Fruit fly (Drosophila melanogaster) S2 (cell line): Measurements from ENCODE around the gene Wwox.

ENCODE experiments used
- CG8478 ChIP-seq: fragments of >200 bp; optimal IDR thresholded peaks from 2 replicates; lab custom pipeline; 2018
- CTCF ChIP-seq, 2 experiments: fragments of >200 bp; optimal IDR thresholded peaks; 2 replicates each; lab custom pipeline; 2018

Gene Wwox

DNA sequence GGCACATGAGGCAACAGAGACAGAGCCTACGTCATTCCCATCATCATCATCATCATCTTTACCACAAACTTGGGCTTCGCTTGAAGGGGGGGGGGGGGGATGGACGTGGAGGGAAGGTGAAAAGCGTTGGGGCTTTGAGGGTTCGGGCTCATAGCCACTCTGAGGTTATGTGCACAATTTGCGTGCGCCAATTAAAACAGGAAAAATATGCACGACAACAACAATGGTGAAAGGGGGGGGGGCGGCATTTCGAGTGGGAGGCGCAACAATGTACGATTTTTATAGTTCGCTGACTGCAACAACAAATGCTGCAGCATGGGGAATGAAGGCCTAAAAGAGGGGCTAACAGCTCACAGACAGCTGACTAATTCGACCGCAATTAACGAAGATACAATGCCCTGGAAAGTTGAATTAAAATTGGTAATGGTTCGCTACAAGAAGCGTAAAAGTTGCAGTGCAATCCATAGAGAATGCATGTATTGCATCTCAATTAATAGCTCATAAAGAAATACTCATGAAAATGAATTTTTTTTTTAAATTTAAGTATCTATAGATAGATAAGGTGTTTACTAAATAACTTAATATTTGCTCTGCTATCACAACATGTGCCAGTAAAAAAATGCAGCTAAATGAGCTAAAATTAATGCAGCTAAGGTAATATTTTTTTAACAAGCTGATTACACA is 37.1 kb downstream of the Wwox start:
- TF ChIP-seq CG8478 (lab: Kevin White, UChicago) (no peak), CTCF (optimal IDR thresholded peaks at IDR 0.05; lab: Kevin White, UChicago) (no peak)

DNA sequence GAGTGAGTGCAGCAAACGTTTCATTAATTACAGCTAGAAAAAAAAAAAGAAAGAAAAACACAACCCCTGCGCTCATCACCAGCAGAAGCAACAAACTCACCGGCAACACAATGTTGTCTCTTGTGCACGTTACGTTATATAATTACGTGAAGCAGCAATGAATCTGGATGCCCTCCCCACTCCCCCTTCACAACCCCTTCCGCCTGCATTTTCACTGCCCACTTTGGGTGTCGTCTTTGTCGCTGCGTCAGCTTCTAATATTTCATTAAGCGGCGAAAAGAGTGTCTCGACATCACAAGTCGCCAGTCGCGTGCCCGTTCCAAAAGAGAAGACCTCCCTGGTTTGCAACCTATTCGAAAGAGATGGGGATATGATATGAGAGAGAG is 37.6 kb downstream of the Wwox start:
- TF ChIP-seq CG8478 (lab: Kevin White, UChicago) (no peak), CTCF (optimal IDR thresholded peaks at IDR 0.05; lab: Kevin White, UChicago) (no peak)

DNA sequence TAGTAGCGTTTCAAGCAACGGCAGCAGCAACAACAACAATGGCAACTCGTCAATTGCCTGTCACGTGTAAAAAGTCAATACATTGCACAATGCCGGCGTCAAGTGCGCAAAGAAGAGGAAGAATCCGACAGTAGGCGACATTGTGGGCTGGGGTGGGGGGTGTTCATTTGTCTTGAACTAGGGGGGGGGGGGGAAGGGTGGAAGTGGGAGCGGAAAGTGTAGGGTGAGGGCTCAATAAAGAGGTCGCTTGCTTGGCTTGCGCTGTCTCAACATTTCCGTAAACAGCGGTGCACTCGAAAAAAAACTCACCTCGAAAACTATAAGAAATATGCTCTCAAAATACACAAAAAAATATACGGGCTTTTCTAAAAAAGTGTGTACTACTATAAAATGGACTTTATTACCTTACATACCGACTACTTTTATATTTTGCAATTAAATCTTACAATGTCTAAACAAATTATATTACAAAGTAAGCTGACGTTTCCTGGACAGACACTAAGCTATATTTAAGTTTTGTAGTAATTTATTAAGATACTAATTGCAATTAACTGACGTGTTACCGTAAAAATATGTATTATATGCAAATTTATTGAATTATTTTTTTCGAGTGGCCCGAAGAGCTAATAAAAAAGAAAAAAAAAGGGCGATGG is 38.2 kb downstream of the Wwox start:
- TF ChIP-seq CTCF (optimal IDR thresholded peaks at IDR 0.05; lab: Kevin White, UChicago) (no peak), CG8478 (lab: Kevin White, UChicago) (no peak)

DNA sequence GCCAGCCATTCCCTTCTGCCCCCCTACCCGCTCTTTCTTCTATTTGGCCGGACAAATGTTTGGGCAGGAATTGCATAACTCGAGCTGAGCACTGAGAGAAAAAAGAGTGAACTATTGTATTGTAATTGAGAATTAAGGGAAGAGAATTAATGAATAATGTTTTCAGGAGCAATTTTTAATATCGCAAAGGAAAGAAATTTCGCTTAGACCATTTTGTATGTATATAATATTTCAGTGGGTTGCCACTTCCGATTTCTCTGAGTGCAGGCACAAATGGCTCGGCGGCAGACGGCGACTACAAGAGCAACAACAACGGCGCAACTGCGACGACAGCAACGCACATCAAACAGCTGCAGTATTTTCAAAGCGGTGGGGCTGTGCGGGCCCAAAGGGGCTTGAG is 39.5 kb downstream of the Wwox start:
- TF ChIP-seq CG8478 (lab: Kevin White, UChicago): no peak
- TF ChIP-seq CTCF (optimal IDR thresholded peaks at IDR 0.05; lab: Kevin White, UChicago): no peak

DNA sequence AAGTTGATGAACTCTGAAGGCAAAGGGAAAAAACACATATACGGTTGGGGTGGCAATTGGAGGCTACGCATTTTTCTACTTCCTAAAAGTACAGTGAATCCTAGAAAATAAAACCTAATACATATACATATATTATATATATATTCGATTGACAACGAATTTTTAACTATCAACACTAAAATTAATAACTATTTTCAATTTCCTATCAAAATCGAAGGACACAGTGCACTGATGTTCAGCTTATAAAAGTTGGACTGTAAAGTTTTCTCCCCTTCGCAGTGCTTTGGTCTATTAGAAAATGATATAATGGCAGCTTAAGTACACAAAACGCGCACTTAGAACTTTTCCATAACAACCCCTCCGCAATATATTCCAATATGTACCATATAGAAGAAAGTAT is 41.2 kb downstream of the Wwox start:
- no peak for TF ChIP-seq CTCF (optimal IDR thresholded peaks at IDR 0.05; lab: Kevin White, UChicago)
- no peak for TF ChIP-seq CG8478 (lab: Kevin White, UChicago)

DNA sequence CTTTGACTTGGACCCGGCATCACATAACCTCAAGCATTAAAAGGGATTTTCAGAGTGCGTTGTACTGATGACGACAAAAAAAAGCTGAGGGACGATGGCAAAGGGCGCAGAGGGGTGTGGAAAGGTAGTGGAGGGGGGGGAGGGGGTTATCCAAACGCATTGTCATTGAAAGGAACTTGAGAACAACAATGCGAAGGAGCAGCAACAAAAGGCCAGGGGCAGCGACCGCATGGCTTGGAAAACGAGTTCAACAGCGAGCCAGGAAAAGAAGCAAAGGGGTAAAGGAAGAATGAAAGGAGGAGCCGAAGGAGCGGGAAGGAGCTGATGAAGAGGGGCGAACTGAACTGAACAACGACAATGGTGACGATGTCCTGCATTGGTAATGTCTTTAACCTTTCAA is 41.8 kb downstream of the Wwox start:
- TF ChIP-seq CTCF (optimal IDR thresholded peaks at IDR 0.05; lab: Kevin White, UChicago): no peak
- TF ChIP-seq CG8478 (lab: Kevin White, UChicago): no peak

DNA sequence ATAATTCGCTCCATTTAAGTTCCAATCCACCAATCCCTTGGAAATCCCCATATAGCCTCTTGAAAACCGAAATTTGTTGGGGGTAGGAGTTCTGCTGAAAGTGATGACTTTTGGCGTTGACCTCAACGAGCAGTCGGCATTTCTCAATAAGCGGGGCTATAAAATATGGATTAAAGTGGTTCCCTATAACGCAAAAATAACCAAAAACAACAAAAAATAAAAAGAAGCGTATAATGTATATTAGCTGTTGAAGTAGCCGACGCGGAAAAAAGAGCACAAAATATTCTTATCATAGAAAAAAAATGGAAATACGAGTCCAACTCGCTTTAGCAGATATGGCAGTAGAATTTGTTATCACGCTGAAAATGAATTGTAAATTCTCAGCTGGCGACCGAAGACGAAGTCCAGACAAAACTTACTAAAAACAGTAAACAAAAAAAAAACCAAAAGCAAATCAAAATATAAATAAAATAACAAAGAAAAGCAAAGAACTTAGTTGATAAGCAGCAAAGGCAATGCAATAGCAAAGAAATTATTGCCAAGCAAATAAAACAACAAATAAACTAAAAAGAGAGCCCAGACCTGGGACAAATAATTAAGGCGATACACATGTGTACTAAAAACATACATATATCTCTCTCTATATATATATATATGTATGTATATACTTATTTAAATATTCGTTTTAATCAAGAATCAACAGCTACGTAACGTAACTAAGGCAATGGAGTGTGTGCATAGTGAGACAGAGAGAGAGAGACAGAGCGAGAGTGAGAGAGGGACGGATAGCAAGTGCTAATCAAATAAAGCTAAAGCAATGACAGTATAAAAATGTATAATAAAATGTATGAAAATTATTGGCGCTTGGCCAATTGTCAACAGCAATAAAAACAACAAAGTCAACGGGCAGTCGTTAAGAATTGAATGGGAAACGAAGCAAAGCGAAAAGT is 43.2 kb downstream of the Wwox start:
- TF ChIP-seq CG8478 (lab: Kevin White, UChicago) (no peak), CTCF (optimal IDR thresholded peaks at IDR 0.05; lab: Kevin White, UChicago) (no peak)

DNA sequence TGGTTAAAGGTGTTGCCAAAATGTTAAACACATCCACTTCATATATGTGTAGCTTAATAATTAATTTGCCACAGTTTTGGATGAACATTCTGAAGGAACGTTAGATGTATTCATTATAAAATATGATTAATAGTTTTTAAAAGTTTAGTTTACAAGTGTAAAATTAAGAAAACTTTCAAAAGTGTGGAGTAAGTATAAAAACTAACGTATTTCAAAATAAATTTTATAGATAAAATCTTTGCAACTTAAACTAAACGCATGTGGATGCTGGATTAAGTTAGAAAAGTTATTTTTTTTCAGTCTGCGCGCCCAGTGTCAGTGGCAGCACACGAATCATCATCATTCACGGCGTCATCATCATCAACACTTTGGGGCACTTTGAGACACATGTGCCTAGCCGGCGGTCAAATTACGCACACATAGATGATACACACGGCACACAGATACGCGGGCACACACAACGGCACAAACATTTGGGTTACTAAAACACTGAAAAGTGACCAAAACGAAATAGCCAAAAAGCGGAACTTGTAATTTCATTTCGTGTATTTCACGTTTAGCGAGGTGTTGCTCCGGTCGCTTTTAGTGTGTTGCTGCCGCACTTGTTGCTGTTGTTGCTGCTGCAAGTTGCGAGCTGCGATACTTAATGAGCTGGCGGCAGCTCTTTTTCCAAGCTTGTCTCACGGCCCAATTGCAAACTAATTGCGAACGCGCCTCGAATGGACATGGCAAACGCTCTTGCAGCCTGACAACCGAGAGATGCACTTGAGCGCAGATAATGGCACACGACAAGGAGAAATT is 46.8 kb downstream of the Wwox start:
- TF ChIP-seq CTCF (optimal IDR thresholded peaks at IDR 0.05; lab: Kevin White, UChicago) (no peak), CG8478 (lab: Kevin White, UChicago) (no peak)

DNA sequence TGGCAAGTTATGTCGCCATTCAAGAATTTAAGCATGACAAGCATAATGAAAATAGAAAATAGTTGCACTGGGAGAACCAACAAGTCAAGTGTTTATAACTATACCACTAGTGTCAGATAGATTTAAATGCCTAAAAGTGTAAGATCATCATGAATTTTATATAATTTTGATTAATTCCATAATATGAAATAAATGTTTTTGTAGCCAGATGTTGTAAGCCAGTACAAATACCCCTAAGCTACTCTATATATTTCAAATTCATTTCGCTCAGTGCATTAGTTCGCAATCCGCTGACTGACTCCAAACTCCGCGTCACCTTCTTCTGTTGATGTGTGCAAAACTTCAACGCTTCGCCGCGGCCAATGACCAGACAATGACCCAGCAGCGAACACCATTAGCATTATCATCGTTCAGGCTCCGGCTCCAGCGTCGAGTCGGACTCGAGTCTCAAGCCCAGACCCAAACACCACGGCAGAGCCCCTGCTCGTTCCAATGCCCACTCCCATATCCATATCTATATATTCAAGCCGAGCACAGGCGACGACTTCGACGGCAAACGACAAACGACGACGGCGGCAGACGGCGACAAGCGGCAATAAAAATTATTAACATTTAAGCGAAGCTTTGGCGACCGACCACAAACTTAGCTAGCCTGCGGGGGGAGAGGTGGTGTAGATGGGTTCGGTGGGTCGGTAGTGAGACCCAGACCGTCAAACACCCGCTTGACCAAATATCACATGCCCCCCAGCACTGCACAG is 47.6 kb downstream of the Wwox start:
- TF ChIP-seq CG8478 (lab: Kevin White, UChicago): no peak
- no peak for TF ChIP-seq CTCF (optimal IDR thresholded peaks at IDR 0.05; lab: Kevin White, UChicago)

DNA sequence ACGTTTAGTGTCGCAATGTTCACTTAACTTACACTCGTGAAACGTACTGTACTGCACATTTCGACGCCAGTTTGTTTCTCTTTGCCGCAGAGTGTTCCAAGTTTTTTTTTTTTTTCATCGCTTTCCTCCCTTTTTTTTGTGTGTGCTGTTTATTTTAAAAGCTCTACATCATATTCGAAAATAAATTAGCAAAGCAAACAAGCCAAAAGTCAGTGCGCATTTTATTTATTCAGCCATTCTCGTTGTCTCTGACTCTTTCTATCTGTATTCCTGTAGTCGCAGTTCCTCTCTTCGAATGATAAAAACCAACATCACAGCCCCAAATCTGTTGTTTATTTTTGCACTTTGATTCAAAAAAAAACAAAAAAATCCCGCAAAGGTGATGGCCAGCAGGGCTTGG is 49.5 kb downstream of the Wwox start:
- TF ChIP-seq CG8478 (lab: Kevin White, UChicago) (no peak), CTCF (optimal IDR thresholded peaks at IDR 0.05; lab: Kevin White, UChicago) (no peak)

DNA sequence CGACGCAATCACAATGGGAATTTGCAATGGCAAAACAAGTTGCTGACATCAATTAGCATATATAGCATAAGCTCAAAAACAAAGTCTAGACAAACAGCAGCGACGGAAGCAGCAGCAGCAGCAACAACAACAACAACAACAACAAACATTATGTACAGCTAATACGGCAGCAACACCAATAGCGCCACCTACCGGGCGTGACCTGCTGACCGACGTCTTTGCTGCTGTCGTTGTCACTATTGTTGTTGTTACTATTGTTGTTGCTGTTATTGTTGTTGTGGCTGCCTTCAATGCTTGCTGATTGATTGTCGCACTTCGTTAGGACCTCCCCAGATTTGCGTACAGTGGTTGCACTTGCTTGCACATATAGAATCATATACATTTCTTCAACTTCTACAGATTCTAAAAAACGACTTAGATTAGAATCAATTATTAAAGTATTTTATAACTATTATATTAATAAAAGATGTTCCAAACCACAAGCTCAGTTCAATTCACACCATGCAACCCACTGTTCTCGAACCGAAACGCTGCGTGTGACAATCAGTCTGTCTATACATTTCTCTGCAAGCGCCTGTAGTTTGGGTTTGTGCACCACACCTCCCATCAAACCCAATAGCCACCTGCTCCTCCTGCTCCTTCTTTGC is 50.6 kb downstream of the Wwox start:
- TF ChIP-seq CTCF (optimal IDR thresholded peaks at IDR 0.05; lab: Kevin White, UChicago) (peak; percentile 76 to 89), CG8478 (lab: Kevin White, UChicago) (no peak)

DNA sequence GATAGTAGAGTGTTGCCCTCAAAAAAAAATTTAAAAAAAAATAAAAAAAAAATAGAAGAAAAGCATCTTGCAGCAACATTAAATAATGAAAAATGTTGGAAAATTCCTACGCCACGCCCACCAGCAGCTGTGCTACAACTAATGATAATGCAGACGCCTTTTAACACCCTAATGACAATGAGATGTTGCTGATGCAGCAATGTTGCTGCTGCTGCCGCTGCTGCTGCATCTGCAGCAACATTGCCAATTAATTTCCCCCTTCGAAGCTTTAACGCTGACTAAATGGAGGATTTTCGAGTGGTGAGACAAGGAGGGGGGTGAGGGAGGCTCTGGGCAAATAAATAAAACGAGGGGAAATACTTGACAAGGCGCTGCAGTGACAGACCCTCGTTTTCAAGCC is 51.7 kb downstream of the Wwox start:
- TF ChIP-seq CTCF (optimal IDR thresholded peaks at IDR 0.05; lab: Kevin White, UChicago): no peak
- no peak for TF ChIP-seq CG8478 (lab: Kevin White, UChicago)

DNA sequence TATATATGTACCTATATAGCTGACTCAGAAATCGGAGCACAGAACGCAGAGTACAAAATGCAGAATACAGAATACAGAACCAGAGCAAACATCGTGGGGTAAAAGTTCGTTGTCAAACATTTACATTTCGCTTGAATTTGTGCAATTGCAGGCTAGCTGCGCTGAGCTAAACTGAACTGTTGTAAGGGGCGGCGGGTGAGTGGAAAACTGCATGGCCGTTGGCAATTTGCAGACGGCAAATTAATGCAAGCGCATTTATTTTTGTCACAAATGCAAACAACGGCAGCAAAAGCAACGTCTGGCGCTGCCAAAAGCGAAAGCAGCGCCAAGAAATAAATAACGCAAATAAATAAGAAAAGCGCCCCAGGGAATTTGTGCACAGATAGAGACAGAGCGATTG is 52.2 kb downstream of the Wwox start:
- no peak for TF ChIP-seq CTCF (optimal IDR thresholded peaks at IDR 0.05; lab: Kevin White, UChicago)
- TF ChIP-seq CG8478 (lab: Kevin White, UChicago): no peak
